Fruit fly (Drosophila melanogaster): ENCODE results near the gene RhoGEF3.
A peak's percentile ranks its signal among the peaks of the same experiment; 100 is the strongest.

RhoGEF3 gene

DNA sequence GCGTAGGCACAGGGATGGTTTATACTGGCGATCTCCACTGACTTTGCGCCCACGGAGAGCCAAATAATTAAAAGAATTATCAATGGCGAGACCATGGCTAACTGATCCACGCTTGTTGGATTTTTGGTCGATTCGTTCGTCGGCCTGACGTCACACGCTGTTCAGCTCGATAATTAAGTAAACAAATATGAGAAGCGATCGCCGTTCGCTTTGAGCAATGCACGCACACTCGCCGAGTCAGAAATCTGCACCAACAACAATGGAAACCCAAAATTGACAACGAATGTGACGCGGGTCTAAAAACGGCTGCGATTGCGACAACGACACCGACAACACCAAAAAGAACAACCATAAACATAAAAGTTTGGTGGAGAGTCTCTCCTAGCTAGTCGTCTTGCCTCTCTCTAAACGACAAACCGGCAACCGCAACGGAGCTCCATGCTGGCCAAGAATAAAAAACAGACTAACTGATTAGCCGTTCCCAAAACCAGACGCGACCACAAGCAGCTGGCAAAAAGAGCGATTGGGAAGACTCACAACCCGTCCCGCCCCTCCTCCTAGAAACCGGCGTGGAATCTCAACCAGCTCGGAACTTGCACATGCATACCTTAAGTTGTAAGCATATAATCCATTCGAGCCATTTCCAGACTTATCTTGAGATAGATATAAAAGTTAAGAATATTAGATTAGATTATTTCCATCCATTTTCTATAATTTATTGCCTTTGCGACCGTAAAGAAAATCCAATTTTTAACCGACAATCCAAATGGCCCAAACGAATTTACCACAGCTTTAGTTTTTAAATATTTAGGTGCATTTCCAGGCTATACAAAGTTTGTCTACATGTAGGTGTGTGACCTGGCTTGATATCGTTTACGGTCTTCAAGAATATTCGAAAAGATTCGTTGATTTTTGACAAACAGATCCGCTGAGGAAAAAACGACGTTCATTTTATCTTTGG lies 54.9 kb downstream of the RhoGEF3 start, which contains the start of gene mthl9 (continued):
- TF ChIP-seq lov (optimal IDR thresholded peaks at IDR 0.05) (no peak), lov (GFP tag; IDR thresholded peaks at IDR 0.05) (no peak), tap (tag; optimal IDR thresholded peaks at IDR 0.05) (peak; percentile 11), CG10147 (GFP tag; optimal IDR thresholded peaks at IDR 0.05) (peak; percentile 27), Mes4 (GFP tag; optimal IDR thresholded peaks at IDR 0.05) (no peak), CG15269 (tag; optimal IDR thresholded peaks at IDR 0.05) (peak; percentile 82), CG10979 (tag; optimal IDR thresholded peaks at IDR 0.05) (no peak), CG4360 (GFP tag; IDR thresholded peaks at IDR 0.05) (0 out of 2 replicates have a peak, but pooled peaks have one; percentile 35), her (GFP tag; optimal IDR thresholded peaks at IDR 0.05) (peak; percentile 3), nom (GFP tag; optimal IDR thresholded peaks at IDR 0.05) (peak; percentile 68), CG2116 (GFP tag; optimal IDR thresholded peaks at IDR 0.05) (peak; percentile 1), NFAT (GFP tag; IDR thresholded peaks at IDR 0.05) (peak; percentile 30; the same call in 1 of the 2 replicates), CG10274 (GFP tag; optimal IDR thresholded peaks at IDR 0.05) (no peak), odd (GFP tag; optimal IDR thresholded peaks at IDR 0.05) (peak; percentile 46), esg (GFP tag; conservative IDR thresholded peaks at IDR 0.05) (no peak), NC2β (GFP tag; optimal IDR thresholded peaks at IDR 0.05) (no peak), MBD-R2 (GFP tag; IDR thresholded peaks at IDR 0.05) (peak; percentile 7; the same call in 1 of the 2 replicates), Dfd (GFP tag; optimal IDR thresholded peaks at IDR 0.05) (no peak), Adf1 (GFP tag; IDR thresholded peaks at IDR 0.05) (peak; percentile 46; the same call in 1 of the 2 replicates), amos (GFP tag; IDR thresholded peaks at IDR 0.05; ENCODE audit: partially characterized antibody) (peak; percentile 10; the same call in 1 of the 2 replicates), wdn (GFP tag; IDR thresholded peaks at IDR 0.05) (no peak), pho (GFP tag; optimal IDR thresholded peaks at IDR 0.05) (peak; percentile 2), CG12155 (GFP tag; optimal IDR thresholded peaks at IDR 0.05) (peak; percentile 53), Bgb (GFP tag; IDR thresholded peaks at IDR 0.05; ENCODE audit: partially characterized antibody) (peak; percentile 55), corto (GFP tag; optimal IDR thresholded peaks at IDR 0.05) (peak; percentile 10), sc (optimal IDR thresholded peaks at IDR 0.05) (no peak), sc (GFP tag; optimal IDR thresholded peaks at IDR 0.05) (no peak), CG10543 (GFP tag; optimal IDR thresholded peaks at IDR 0.05) (peak; percentile 94), fu2 (GFP tag; optimal IDR thresholded peaks at IDR 0.05) (no peak), CG32532 (GFP tag; IDR thresholded peaks at IDR 0.05) (peak; percentile 34; the same call in 1 of the 2 replicates), Hmr (GFP tag; optimal IDR thresholded peaks at IDR 0.05) (peak; percentile 49), CG12769 (tag; optimal IDR thresholded peaks at IDR 0.05) (peak; percentile 94), CTCF (GFP tag; optimal IDR thresholded peaks at IDR 0.05) (peak; percentile 80), CG14710 (tag; optimal IDR thresholded peaks at IDR 0.05) (peak; percentile 0), Pdp1 (GFP tag; optimal IDR thresholded peaks at IDR 0.05) (peak in 1 of 2 experiments; percentile 29), CG8290 (GFP tag; optimal IDR thresholded peaks at IDR 0.05) (no peak), CG8290 (tag; optimal IDR thresholded peaks at IDR 0.05) (peak in 1 of 2 experiments; percentile 8), slp2 (GFP tag; optimal IDR thresholded peaks at IDR 0.05) (no peak), vvl (GFP tag; IDR thresholded peaks at IDR 0.05) (peak; percentile 56), Xbp1 (GFP tag; optimal IDR thresholded peaks at IDR 0.05) (no peak), mirr (GFP tag; optimal IDR thresholded peaks at IDR 0.05) (peak; percentile 82), stc (GFP tag; IDR thresholded peaks at IDR 0.05) (peak; percentile 43; the same call in 1 of the 2 replicates), ato (GFP tag; IDR thresholded peaks at IDR 0.05; ENCODE audit: partially characterized antibody) (0 out of 2 replicates have a peak, but pooled peaks have one; percentile 17), unc-4 (GFP tag; IDR thresholded peaks at IDR 0.05; ENCODE audit: partially characterized antibody) (0 out of 2 replicates have a peak, but pooled peaks have one; percentile 51), Dip2 (GFP tag; IDR thresholded peaks at IDR 0.05) (no peak), insv (GFP tag; optimal IDR thresholded peaks at IDR 0.05) (no peak), CG3726 (GFP tag; IDR thresholded peaks at IDR 0.05) (no peak), Hmx (GFP tag; optimal IDR thresholded peaks at IDR 0.05) (no peak), Hand (GFP tag; optimal IDR thresholded peaks at IDR 0.05) (peak; percentile 38)

Measured in whole organism, embryonic.